Fruit fly (Drosophila melanogaster) whole organism, embryonic: Measurements from ENCODE around the gene RpL21.
A peak's percentile ranks its signal among the peaks of the same experiment; 100 is the strongest.

Experiments used
- Ada2b ChIP-seq: fragments of 200-800 bp; sonication (Bioruptor generic); IDR thresholded peaks from 2 replicates; pipeline ENCODE4 v1.3.6; 2022; ENCODE audit warnings: missing biosample characterization, missing genetic modification characterization
- CG10147 ChIP-seq: fragments of 200-800 bp; sonication (Bioruptor generic); optimal IDR thresholded peaks from 2 replicates; lab custom pipeline; 2019; ENCODE audit warnings: missing biosample characterization, mild to moderate bottlenecking, missing genetic modification characterization, moderate library complexity
- CG10267 ChIP-seq: fragments of 200-800 bp; sonication (Bioruptor generic); optimal IDR thresholded peaks from 2 replicates; lab custom pipeline; 2018; ENCODE audit warnings: missing biosample characterization, mild to moderate bottlenecking, missing genetic modification characterization, moderate library complexity
- CG10979 ChIP-seq: fragments of 200-800 bp; sonication (Bioruptor generic); optimal IDR thresholded peaks from 2 replicates; lab custom pipeline; 2018; ENCODE audit warnings: missing biosample characterization, mild to moderate bottlenecking, missing genetic modification characterization, moderate library complexity
- CG11560 ChIP-seq: fragments of 200-800 bp; sonication (Bioruptor generic); IDR thresholded peaks from 3 replicates; pipeline ENCODE4 v1.3.6; 2022; ENCODE audit warnings: missing biosample characterization, missing genetic modification characterization
- CG12659 ChIP-seq: fragments of 200-800 bp; sonication (Bioruptor generic); optimal IDR thresholded peaks from 3 replicates; lab custom pipeline; 2017; ENCODE audit warnings: mild to moderate bottlenecking, missing biosample characterization, missing genetic modification reagents, missing genetic modification characterization
- CG12744 ChIP-seq: fragments of 200-800 bp; sonication (Bioruptor generic); optimal IDR thresholded peaks from 2 replicates; lab custom pipeline; 2016; ENCODE audit warnings: missing biosample characterization, missing genetic modification characterization
- CG14014 ChIP-seq: fragments of 200-800 bp; sonication (Bioruptor generic); IDR thresholded peaks from 2 replicates; pipeline ENCODE4 v1.3.6; 2022; ENCODE audit warnings: missing biosample characterization, missing genetic modification characterization
- CG15696 ChIP-seq: fragments of 200-800 bp; sonication (Bioruptor generic); optimal IDR thresholded peaks from 2 replicates; lab custom pipeline; 2019; ENCODE audit warnings: missing biosample characterization, mild to moderate bottlenecking, missing genetic modification characterization, moderate library complexity
- CG17361 ChIP-seq: fragments of 200-800 bp; sonication (Bioruptor generic); IDR thresholded peaks from 3 replicates; pipeline ENCODE4 v1.3.6; 2022; ENCODE audit warnings: missing biosample characterization, missing genetic modification characterization
- CG17802 ChIP-seq: fragments of 200-800 bp; sonication (Bioruptor generic); optimal IDR thresholded peaks from 2 replicates; lab custom pipeline; 2018; ENCODE audit warnings: missing biosample characterization, mild to moderate bottlenecking, missing genetic modification characterization, moderate library complexity
- CG1832 ChIP-seq: fragments of 200-800 bp; sonication (Bioruptor generic); optimal IDR thresholded peaks from 2 replicates; lab custom pipeline; 2017; ENCODE audit warnings: missing biosample characterization, mild to moderate bottlenecking, missing genetic modification characterization, inconsistent platforms
- CG18764 ChIP-seq: fragments of 200-800 bp; sonication (Bioruptor generic); optimal IDR thresholded peaks from 3 replicates; lab custom pipeline; 2016; ENCODE audit warnings: missing biosample characterization, missing genetic modification characterization
- CG3838 ChIP-seq: fragments of 200-800 bp; sonication (Bioruptor generic); optimal IDR thresholded peaks from 3 replicates; lab custom pipeline; 2016; ENCODE audit warnings: missing biosample characterization, missing genetic modification characterization
- CG4617 ChIP-seq: fragments of 200-800 bp; sonication (Bioruptor generic); optimal IDR thresholded peaks from 3 replicates; lab custom pipeline; 2016; ENCODE audit warnings: missing biosample characterization, missing genetic modification characterization, borderline replicate concordance
- CG7839 ChIP-seq: fragments of 200-800 bp; sonication (Bioruptor generic); optimal IDR thresholded peaks from 3 replicates; lab custom pipeline; 2018; ENCODE audit warnings: missing biosample characterization, mild to moderate bottlenecking, missing genetic modification characterization, moderate library complexity
- CG8089 ChIP-seq: fragments of 200-800 bp; sonication (Bioruptor generic); optimal IDR thresholded peaks from 3 replicates; lab custom pipeline; 2016; ENCODE audit warnings: missing biosample characterization, missing genetic modification characterization
- CG8388 ChIP-seq: fragments of 200-800 bp; sonication (Bioruptor generic); optimal IDR thresholded peaks from 2 replicates; lab custom pipeline; 2019; ENCODE audit warnings: missing biosample characterization, mild to moderate bottlenecking, missing genetic modification characterization, moderate library complexity
- CG9437 ChIP-seq: fragments of 200-800 bp; sonication (Bioruptor generic); optimal IDR thresholded peaks from 2 replicates; lab custom pipeline; 2018; ENCODE audit warnings: missing biosample characterization, mild to moderate bottlenecking, missing genetic modification characterization
- CG9797 ChIP-seq: fragments of 200-800 bp; sonication (Bioruptor generic); optimal IDR thresholded peaks from 3 replicates; lab custom pipeline; 2018; ENCODE audit warnings: missing biosample characterization, mild to moderate bottlenecking, missing genetic modification characterization
- Dek ChIP-seq: fragments of 200-800 bp; sonication (Bioruptor generic); optimal IDR thresholded peaks from 3 replicates; lab custom pipeline; 2019; ENCODE audit warnings: missing biosample characterization, mild to moderate bottlenecking, missing genetic modification characterization, moderate library complexity
- HmgZ ChIP-seq: fragments of 200-800 bp; sonication (Bioruptor generic); optimal IDR thresholded peaks from 2 replicates; lab custom pipeline; 2018; ENCODE audit warnings: missing biosample characterization, mild to moderate bottlenecking, missing genetic modification characterization
- Hr78 ChIP-seq, 2 experiments: fragments of 200-800 bp in 1 of 2; fragments of >200 bp in 1 of 2; sonication (Bioruptor generic) in 1 of 2; optimal IDR thresholded peaks; 2 replicates each; lab custom pipeline; 2017 to 2019; ENCODE audit warnings: missing biosample characterization in 2 of 2, missing genetic modification characterization in 2 of 2, mild to moderate bottlenecking in 1 of 2, moderate library complexity in 1 of 2
- NK7.1 ChIP-seq: fragments of 200-800 bp; sonication (Bioruptor generic); optimal IDR thresholded peaks from 3 replicates; lab custom pipeline; 2016; ENCODE audit warnings: missing biosample characterization, missing genetic modification characterization
- NfI ChIP-seq: fragments of 200-800 bp; sonication (Bioruptor generic); optimal IDR thresholded peaks from 3 replicates; lab custom pipeline; 2018; ENCODE audit warnings: missing biosample characterization, mild to moderate bottlenecking, missing genetic modification characterization, moderate library complexity
- Poxn ChIP-seq: fragments of 200-800 bp; sonication (Bioruptor generic); IDR thresholded peaks from 2 replicates; pipeline ENCODE4 v1.3.6; 2022; ENCODE audit warnings: missing biosample characterization, missing genetic modification characterization
- Sox100B ChIP-seq: fragments of 200-800 bp; sonication (Bioruptor generic); optimal IDR thresholded peaks from 3 replicates; lab custom pipeline; 2018; ENCODE audit warnings: missing biosample characterization, mild to moderate bottlenecking, missing genetic modification characterization
- Stat92E ChIP-seq, 3 experiments: fragments of >200 bp in 2 of 3; fragments of 200-800 bp in 1 of 3; sonication (Bioruptor generic) in 1 of 3; optimal IDR thresholded peaks; 2 replicates each; lab custom pipeline; 2017 to 2019; ENCODE audit warnings: missing biosample characterization in 3 of 3, missing genetic modification characterization in 3 of 3, mild to moderate bottlenecking in 1 of 3, moderate library complexity in 1 of 3
- ara ChIP-seq: fragments of 200-800 bp; sonication (Bioruptor generic); IDR thresholded peaks from 2 replicates; pipeline ENCODE4 v1.3.6; 2022; ENCODE audit warnings: missing biosample characterization, missing genetic modification characterization
- ato ChIP-seq: fragments of 200-800 bp; sonication (Bioruptor generic); IDR thresholded peaks from 2 replicates; pipeline ENCODE4 v1.3.6; 2022; ENCODE audit warnings: missing biosample characterization, missing genetic modification characterization; ENCODE audit not compliant: partially characterized antibody
- bowl ChIP-seq: fragments of 200-800 bp; sonication (Bioruptor generic); IDR thresholded peaks from 2 replicates; pipeline ENCODE4 v1.3.6; 2022; ENCODE audit warnings: missing biosample characterization, missing genetic modification characterization
- br ChIP-seq: fragments of >200 bp; optimal IDR thresholded peaks from 2 replicates; lab custom pipeline; 2017
- cg ChIP-seq: fragments of 200-800 bp; sonication (Bioruptor generic); optimal IDR thresholded peaks from 3 replicates; lab custom pipeline; 2019; ENCODE audit warnings: missing biosample characterization, mild to moderate bottlenecking, missing genetic modification characterization, moderate library complexity
- corto ChIP-seq: fragments of 200-800 bp; sonication (Bioruptor generic); optimal IDR thresholded peaks from 2 replicates; lab custom pipeline; 2016; ENCODE audit warnings: missing biosample characterization, mild to moderate bottlenecking, missing genetic modification characterization, moderate library complexity
- ems ChIP-seq: fragments of 200-800 bp; sonication (Bioruptor generic); optimal IDR thresholded peaks from 3 replicates; lab custom pipeline; 2016; ENCODE audit warnings: missing biosample characterization, missing genetic modification characterization
- esg ChIP-seq: fragments of 200-800 bp; sonication (Bioruptor generic); conservative IDR thresholded peaks from 2 replicates; pipeline ENCODE4 v1.3.6; 2022; ENCODE audit warnings: missing biosample characterization, missing genetic modification characterization
- gfzf ChIP-seq: fragments of 200-800 bp; sonication (Bioruptor generic); optimal IDR thresholded peaks from 2 replicates; lab custom pipeline; 2016; ENCODE audit warnings: missing biosample characterization, mild to moderate bottlenecking, missing genetic modification characterization, moderate library complexity
- hbn ChIP-seq: fragments of 200-800 bp; sonication (Bioruptor generic); IDR thresholded peaks from 2 replicates; pipeline ENCODE4 v1.3.6; 2022; ENCODE audit warnings: missing biosample characterization, missing genetic modification characterization; ENCODE audit not compliant: partially characterized antibody
- hkb ChIP-seq, 2 experiments: fragments of 200-800 bp in 1 of 2; fragments of >200 bp in 1 of 2; sonication (Bioruptor generic) in 1 of 2; IDR thresholded peaks in 1 of 2; optimal IDR thresholded peaks in 1 of 2; 2 replicates each; pipeline versions ENCODE4 v1.3.6 to Lab custom; 2017 to 2022; ENCODE audit warnings: missing biosample characterization in 1 of 2, missing genetic modification characterization in 1 of 2
- ken ChIP-seq: fragments of 200-800 bp; sonication (Bioruptor generic); IDR thresholded peaks from 3 replicates; pipeline ENCODE4 v1.3.6; 2022; ENCODE audit warnings: missing biosample characterization, missing genetic modification characterization
- oc ChIP-seq: fragments of 200-800 bp; sonication (Bioruptor generic); optimal IDR thresholded peaks from 2 replicates; lab custom pipeline; 2018; ENCODE audit warnings: missing biosample characterization, mild to moderate bottlenecking, missing genetic modification characterization, moderate library complexity
- org-1 ChIP-seq: fragments of 200-800 bp; sonication (Bioruptor generic); optimal IDR thresholded peaks from 2 replicates; lab custom pipeline; 2017; ENCODE audit warnings: missing biosample characterization, missing genetic modification characterization
- otp ChIP-seq: fragments of 200-800 bp; sonication (Bioruptor generic); IDR thresholded peaks from 3 replicates; pipeline ENCODE4, ENCODE4 v1.3.6; 2022; ENCODE audit warnings: missing biosample characterization, missing genetic modification characterization
- phol ChIP-seq: fragments of 200-800 bp; sonication (Bioruptor generic); optimal IDR thresholded peaks from 3 replicates; lab custom pipeline; 2018; ENCODE audit warnings: missing biosample characterization, mild to moderate bottlenecking, missing genetic modification characterization, moderate library complexity
- pnt ChIP-seq: fragments of 200-800 bp; sonication (Bioruptor generic); optimal IDR thresholded peaks from 3 replicates; lab custom pipeline; 2016; ENCODE audit warnings: missing biosample characterization, missing genetic modification characterization
- ro ChIP-seq: fragments of 200-800 bp; sonication (Bioruptor generic); IDR thresholded peaks from 2 replicates; pipeline ENCODE4 v1.3.6; 2022; ENCODE audit warnings: missing biosample characterization, missing genetic modification characterization
- sim ChIP-seq: fragments of 200-800 bp; sonication (Bioruptor generic); IDR thresholded peaks from 2 replicates; pipeline ENCODE4 v1.3.6; 2022; ENCODE audit warnings: missing biosample characterization, missing genetic modification characterization
- trem ChIP-seq: fragments of 200-800 bp; optimal IDR thresholded peaks from 3 replicates; lab custom pipeline; 2019; ENCODE audit warnings: missing biosample characterization, mild to moderate bottlenecking, missing genetic modification characterization, moderate library complexity
- usp ChIP-seq: fragments of >200 bp; optimal IDR thresholded peaks from 2 replicates; lab custom pipeline; 2017; ENCODE audit warnings: missing biosample characterization, missing genetic modification characterization
- wek ChIP-seq: fragments of 200-800 bp; sonication (Bioruptor generic); optimal IDR thresholded peaks from 3 replicates; lab custom pipeline; 2018; ENCODE audit warnings: missing biosample characterization, mild to moderate bottlenecking, missing genetic modification characterization, moderate library complexity
- zen ChIP-seq: fragments of 200-800 bp; sonication (Bioruptor generic); optimal IDR thresholded peaks from 3 replicates; lab custom pipeline; 2018; ENCODE audit warnings: missing biosample characterization, mild to moderate bottlenecking, missing genetic modification characterization, moderate library complexity

RpL21 gene

dm6 chr2L:22261047-22261446, 13.4 kb upstream of the RpL21 start (continued):
- no peak for TF ChIP-seq hbn
- TF ChIP-seq CG10979: no peak
- TF ChIP-seq org-1 (GFP tag; lab: Kevin White, UChicago): no peak
- no peak for TF ChIP-seq zen (tag; lab: Kevin White, UChicago)
- TF ChIP-seq Sox100B (GFP tag; lab: Kevin White, UChicago): no peak
- no peak for TF ChIP-seq bowl (GFP tag; lab: Robert Waterston, UW)
- TF ChIP-seq CG9437 (GFP tag; lab: Kevin White, UChicago): no peak
- TF ChIP-seq wek (GFP tag; lab: Kevin White, UChicago): no peak
- peak; percentile 70 for TF ChIP-seq phol (tag; lab: Kevin White, UChicago)
- TF ChIP-seq sim (GFP tag; lab: Robert Waterston, UW): no peak
- TF ChIP-seq CG17361 (GFP tag; lab: Robert Waterston, UW): peak; percentile 75; the same call in 2 of the 3 replicates
- no peak for TF ChIP-seq CG12659 (GFP tag; lab: Kevin White, UChicago)
- no peak for TF ChIP-seq Dek
- no peak for TF ChIP-seq CG3838
- TF ChIP-seq CG18764 (GFP tag; lab: Kevin White, UChicago): no peak
- TF ChIP-seq CG17802 (tag; lab: Kevin White, UChicago): peak; percentile 20
- no peak for TF ChIP-seq HmgZ (tag; lab: Kevin White, UChicago)
- TF ChIP-seq CG12744 (GFP tag; lab: Kevin White, UChicago): no peak
- TF ChIP-seq oc: no peak
- no peak for TF ChIP-seq Stat92E (GFP tag; optimal IDR thresholded peaks at IDR 0.05; lab: Kevin White, UChicago)
- no peak for TF ChIP-seq br
- no peak for TF ChIP-seq otp (GFP tag; lab: Robert Waterston, UW)
- no peak for TF ChIP-seq esg (GFP tag; lab: Robert Waterston, UW)
- TF ChIP-seq ro (GFP tag; lab: Robert Waterston, UW): no peak
- TF ChIP-seq CG15696 (tag; lab: Kevin White, UChicago): no peak
- TF ChIP-seq gfzf: peak; percentile 42
- TF ChIP-seq CG7839: no peak
- no peak for TF ChIP-seq CG10147 (GFP tag; lab: Kevin White, UChicago)
- no peak for TF ChIP-seq cg
- TF ChIP-seq ara (GFP tag; lab: Robert Waterston, UW): no peak
- peak; percentile 7 for TF ChIP-seq CG9797 (GFP tag; lab: Kevin White, UChicago)
- TF ChIP-seq ems (GFP tag; lab: Kevin White, UChicago): no peak
- no peak for TF ChIP-seq NfI (GFP tag; lab: Kevin White, UChicago)
- no peak for TF ChIP-seq Hr78 (GFP tag; optimal IDR thresholded peaks at IDR 0.05; lab: Kevin White, UChicago)
- no peak for TF ChIP-seq CG4617
- TF ChIP-seq usp: no peak
- TF ChIP-seq trem (tag; lab: Kevin White, UChicago): peak; percentile 31
- no peak for TF ChIP-seq pnt (GFP tag; lab: Kevin White, UChicago)
- no peak for TF ChIP-seq corto (GFP tag; lab: Kevin White, UChicago)
- no peak for TF ChIP-seq CG10267 (tag; lab: Kevin White, UChicago)
- TF ChIP-seq hkb (optimal IDR thresholded peaks at IDR 0.05; lab: Kevin White, UChicago): no peak
- TF ChIP-seq hkb (GFP tag; IDR thresholded peaks at IDR 0.05; lab: Robert Waterston, UW): no peak
- no peak for TF ChIP-seq CG8388 (GFP tag; lab: Kevin White, UChicago)
- TF ChIP-seq CG1832: no peak
- no peak for TF ChIP-seq CG14014
- TF ChIP-seq CG11560: no peak
- TF ChIP-seq ken (GFP tag; lab: Robert Waterston, UW): no peak
- TF ChIP-seq ato: no peak
- TF ChIP-seq CG8089 (GFP tag; lab: Kevin White, UChicago): no peak
- TF ChIP-seq Poxn: no peak
- no peak for TF ChIP-seq NK7.1 (GFP tag; lab: Kevin White, UChicago)
- TF ChIP-seq Ada2b (GFP tag; lab: Robert Waterston, UW): no peak
